Fruit fly (Drosophila melanogaster): ENCODE measurements around the gene mab-21.

mab-21 gene

DNA sequence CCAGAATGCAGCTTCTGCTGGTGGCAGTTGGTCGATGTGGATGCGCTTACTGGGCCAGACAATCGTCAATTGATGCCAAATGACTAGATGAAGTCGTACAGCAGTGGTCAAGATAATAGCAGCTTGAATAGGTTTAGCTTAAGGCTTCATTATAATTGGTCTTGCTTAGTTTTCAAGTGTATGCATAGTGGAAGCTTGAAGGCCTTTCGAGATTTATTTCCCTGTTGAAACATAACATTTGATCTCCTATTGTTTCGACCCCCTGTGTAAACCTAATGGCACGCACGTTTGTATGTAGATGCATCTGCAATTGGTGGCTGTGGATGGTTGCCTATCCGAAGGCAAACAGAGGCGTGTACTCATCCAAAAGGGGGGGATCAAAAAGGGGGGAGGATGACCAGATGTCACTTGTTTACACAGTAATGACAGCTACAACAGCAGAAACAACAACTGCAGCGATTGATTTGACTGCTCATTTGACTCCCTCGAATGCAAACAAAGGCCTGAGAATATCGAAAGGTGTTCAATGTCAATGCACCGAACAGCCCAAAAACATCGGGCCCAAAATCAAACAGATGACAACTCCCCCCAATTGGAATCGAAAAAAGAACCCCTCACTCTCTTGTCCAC, 44.8 kb downstream of the mab-21 start (continued):
- TF ChIP-seq amos (GFP tag; IDR thresholded peaks at IDR 0.05; ENCODE audit: partially characterized antibody) (no peak), CG3838 (GFP tag; optimal IDR thresholded peaks at IDR 0.05) (no peak), zen2 (GFP tag; IDR thresholded peaks at IDR 0.05; ENCODE audit: partially characterized antibody) (no peak), onecut (GFP tag; IDR thresholded peaks at IDR 0.05) (peak; percentile 24; the same call in 1 of the 2 replicates), Oaz (GFP tag; IDR thresholded peaks at IDR 0.05) (no peak), dpn (GFP tag; optimal IDR thresholded peaks at IDR 0.05) (peak in 1 of 2 experiments; percentile 39), pb (GFP tag; optimal IDR thresholded peaks at IDR 0.05) (no peak), schlank (tag; optimal IDR thresholded peaks at IDR 0.05) (no peak), CG10543 (GFP tag; optimal IDR thresholded peaks at IDR 0.05) (no peak), CG3163 (GFP tag; optimal IDR thresholded peaks at IDR 0.05) (no peak), twi (tag; optimal IDR thresholded peaks at IDR 0.05) (peak; percentile 51), Atf6 (GFP tag; IDR thresholded peaks at IDR 0.05) (no peak), abd-A (tag; optimal IDR thresholded peaks at IDR 0.05) (no peak), CG4730 (GFP tag; IDR thresholded peaks at IDR 0.05) (0 out of 2 replicates have a peak, but pooled peaks have one; percentile 31), ftz-f1 (GFP tag; optimal IDR thresholded peaks at IDR 0.05) (no peak), CG15269 (tag; optimal IDR thresholded peaks at IDR 0.05) (no peak), nom (GFP tag; optimal IDR thresholded peaks at IDR 0.05) (no peak), CG7987 (GFP tag; optimal IDR thresholded peaks at IDR 0.05) (no peak), al (GFP tag; IDR thresholded peaks at IDR 0.05) (no peak), HLH54F (GFP tag; optimal IDR thresholded peaks at IDR 0.05) (no peak), Xrp1 (GFP tag; IDR thresholded peaks at IDR 0.05) (peak; percentile 69), seq (GFP tag; IDR thresholded peaks at IDR 0.05) (no peak), Elba2 (GFP tag; optimal IDR thresholded peaks at IDR 0.05) (no peak), Drgx (GFP tag; IDR thresholded peaks at IDR 0.05) (peak; percentile 87), CG8924 (tag; optimal IDR thresholded peaks at IDR 0.05) (peak; percentile 9), CG42726 (GFP tag; IDR thresholded peaks at IDR 0.05; ENCODE audit: partially characterized antibody) (no peak), klu (GFP tag; IDR thresholded peaks at IDR 0.05) (no peak), CG11695 (GFP tag; IDR thresholded peaks at IDR 0.05) (peak; percentile 43; the same call in 1 of the 3 replicates), bowl (GFP tag; IDR thresholded peaks at IDR 0.05) (no peak), Jarid2 (GFP tag; optimal IDR thresholded peaks at IDR 0.05) (no peak), HHEX (GFP tag; optimal IDR thresholded peaks at IDR 0.05) (no peak), Dref (GFP tag; IDR thresholded peaks at IDR 0.05) (no peak), CG15601 (tag; optimal IDR thresholded peaks at IDR 0.05) (no peak), Nf-YB (GFP tag; optimal IDR thresholded peaks at IDR 0.05) (no peak), wdn (GFP tag; IDR thresholded peaks at IDR 0.05) (no peak), Adf1 (GFP tag; IDR thresholded peaks at IDR 0.05) (no peak), CG2199 (GFP tag; IDR thresholded peaks at IDR 0.05) (no peak), CG12942 (GFP tag; optimal IDR thresholded peaks at IDR 0.05) (no peak), Fer2 (tag; optimal IDR thresholded peaks at IDR 0.05) (no peak), CG14710 (tag; optimal IDR thresholded peaks at IDR 0.05) (peak; percentile 18), CG17612 (GFP tag; IDR thresholded peaks at IDR 0.05) (no peak), Fer3 (tag; optimal IDR thresholded peaks at IDR 0.05) (no peak), otp (GFP tag; IDR thresholded peaks at IDR 0.05) (peak; percentile 65; the same call in 1 of the 3 replicates), CG13894 (tag; optimal IDR thresholded peaks at IDR 0.05) (no peak), cwo (GFP tag; optimal IDR thresholded peaks at IDR 0.05) (no peak), CG4707 (GFP tag; optimal IDR thresholded peaks at IDR 0.05) (no peak), sc (optimal IDR thresholded peaks at IDR 0.05) (no peak), sc (GFP tag; optimal IDR thresholded peaks at IDR 0.05) (no peak), CG31441 (GFP tag; IDR thresholded peaks at IDR 0.05) (peak; percentile 37; the same call in 1 of the 2 replicates), Dll (GFP tag; IDR thresholded peaks at IDR 0.05; ENCODE audit: partially characterized antibody) (no peak)
